Fruit fly (Drosophila melanogaster): ENCODE results near the gene CG5646.

DNA sequence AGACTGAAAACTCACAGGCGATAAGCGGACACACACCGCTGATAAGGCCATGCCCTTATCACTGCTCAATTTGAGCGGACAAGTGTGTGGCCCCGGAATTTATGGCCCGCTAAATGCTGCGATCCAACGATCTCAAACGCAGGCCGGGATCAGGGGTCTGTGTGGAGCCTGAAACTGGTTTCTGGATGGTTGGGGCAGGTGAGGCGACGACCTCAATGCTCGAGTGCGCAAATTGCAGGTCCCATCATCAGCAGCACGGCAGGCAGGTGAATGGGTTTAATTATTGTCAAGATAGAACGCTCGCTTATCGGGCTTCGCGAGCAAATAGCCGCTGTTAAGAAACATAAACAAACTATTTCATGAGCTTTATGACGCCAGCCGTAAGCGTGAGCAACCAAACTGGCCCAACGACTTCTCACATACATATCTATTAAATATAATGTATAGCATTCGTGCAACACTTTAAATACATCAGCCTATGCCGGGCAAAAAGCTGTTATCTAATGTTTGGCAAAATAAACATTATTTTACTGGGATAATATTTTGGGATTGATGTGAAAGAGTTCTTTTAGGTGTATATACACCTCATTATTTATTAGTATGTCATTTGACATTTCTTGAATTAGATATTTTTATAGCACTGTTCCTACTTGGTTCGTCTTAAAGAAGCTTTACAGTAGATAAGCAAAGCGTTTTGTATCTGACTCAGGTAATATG is 44.6 kb upstream of the CG5646 start:
- TF ChIP-seq fd85E (GFP tag; optimal IDR thresholded peaks at IDR 0.05) = no peak
- no peak for TF ChIP-seq topi (GFP tag; optimal IDR thresholded peaks at IDR 0.05)

Data from whole organism, prepupa.